Worm (Caenorhabditis elegans): ENCODE data around the gene grl-11.

DNA sequence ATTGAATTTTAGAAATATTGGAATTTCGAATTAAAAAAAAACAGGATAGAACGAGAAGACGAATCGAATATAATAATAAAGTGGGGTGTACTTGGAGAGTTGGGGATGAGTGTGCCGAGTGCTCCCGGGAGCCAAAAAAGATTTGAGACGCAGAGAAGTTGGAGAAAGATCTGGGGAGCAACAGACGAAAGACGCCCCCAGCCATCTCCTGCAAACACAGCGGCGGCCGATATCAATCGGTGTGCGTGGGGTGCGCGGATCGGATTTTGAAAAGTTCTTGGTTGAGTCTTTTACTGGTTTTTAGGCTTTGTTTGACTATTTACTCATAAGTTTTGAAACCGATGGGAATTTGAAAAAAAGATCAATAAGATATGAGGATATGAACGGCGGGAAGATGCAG lies 35.6 kb upstream of the grl-11 start, which contains the start of gene nhl-1:
- TF ChIP-seq elt-1 (tag; optimal IDR thresholded peaks at IDR 0.05) = no peak
- no peak for TF ChIP-seq sea-2 (GFP tag; optimal IDR thresholded peaks at IDR 0.05)
- TF ChIP-seq skn-1 (tag; optimal IDR thresholded peaks at IDR 0.05) = no peak
- TF ChIP-seq fos-1 (tag; optimal IDR thresholded peaks at IDR 0.05) = no peak
- TF ChIP-seq nhr-12 (tag; optimal IDR thresholded peaks at IDR 0.05) = no peak
- TF ChIP-seq nhr-237 (tag; optimal IDR thresholded peaks at IDR 0.05) = no peak
- TF ChIP-seq R02D3.7 (tag; optimal IDR thresholded peaks at IDR 0.05) = no peak
- no peak for TF ChIP-seq daf-12 (tag; optimal IDR thresholded peaks at IDR 0.05)
- TF ChIP-seq nhr-23 (tag; optimal IDR thresholded peaks at IDR 0.05) = no peak
- TF ChIP-seq snpc-4 (tag; optimal IDR thresholded peaks at IDR 0.05) = no peak
- no peak for TF ChIP-seq unc-62 (GFP tag; optimal IDR thresholded peaks at IDR 0.05)
- no peak for TF ChIP-seq ztf-11 (tag; optimal IDR thresholded peaks at IDR 0.05)
- no peak for TF ChIP-seq jun-1 (tag; optimal IDR thresholded peaks at IDR 0.05)
